Worm (Caenorhabditis elegans) whole organism, L2 larva: Measurements from ENCODE around the gene C46F11.6.

Source experiments
- C34F6.9 ChIP-seq: fragments of 150-350 bp; optimal IDR thresholded peaks from 2 replicates; lab custom pipeline; 2014; ENCODE audit warnings: missing biosample characterization, missing genetic modification characterization
- F13H6.1 ChIP-seq: sonication (generic microtip); optimal IDR thresholded peaks from 2 replicates; lab custom pipeline; 2016; ENCODE audit warnings: missing genetic modification characterization, missing compliant biosample characterization
- Y55F3AM.14 ChIP-seq: fragments of 200-800 bp; sonication (Bioruptor generic); optimal IDR thresholded peaks from 2 replicates; lab custom pipeline; 2018; ENCODE audit warnings: mild to moderate bottlenecking, missing genetic modification characterization, missing compliant biosample characterization
- alr-1 ChIP-seq: fragments of 150-350 bp; optimal IDR thresholded peaks from 2 replicates; lab custom pipeline; 2014; ENCODE audit warnings: missing biosample characterization, missing genetic modification characterization
- aly-2 ChIP-seq: fragments of 150-350 bp; optimal IDR thresholded peaks from 2 replicates; lab custom pipeline; 2014; ENCODE audit warnings: missing biosample characterization, missing genetic modification characterization
- ama-1 ChIP-seq: fragments of 150-350 bp; optimal IDR thresholded peaks from 2 replicates; lab custom pipeline; 2018; ENCODE audit warnings: inconsistent platforms
- blmp-1 ChIP-seq: sonication (generic microtip); optimal IDR thresholded peaks from 2 replicates; lab custom pipeline; 2017; ENCODE audit warnings: missing genetic modification characterization, mild to moderate bottlenecking, missing compliant biosample characterization, antibody characterized with exemption, moderate library complexity; ENCODE audit not compliant: insufficient read depth
- ceh-16 ChIP-seq: fragments of 150-350 bp; optimal IDR thresholded peaks from 2 replicates; lab custom pipeline; 2014; ENCODE audit warnings: missing biosample characterization, missing genetic modification characterization
- dmd-4 ChIP-seq: sonication (generic microtip); optimal IDR thresholded peaks from 2 replicates; lab custom pipeline; 2017; ENCODE audit warnings: missing biosample characterization, missing genetic modification characterization
- egl-27 ChIP-seq: sonication (generic microtip); optimal IDR thresholded peaks from 3 replicates; lab custom pipeline; 2017; ENCODE audit warnings: missing biosample characterization, missing genetic modification reagents, missing genetic modification characterization
- fos-1 ChIP-seq: fragments of 150-350 bp; optimal IDR thresholded peaks from 2 replicates; lab custom pipeline; 2014; ENCODE audit warnings: missing biosample characterization, missing genetic modification characterization
- gmeb-1 ChIP-seq: fragments of 150-350 bp; optimal IDR thresholded peaks from 2 replicates; lab custom pipeline; 2014; ENCODE audit warnings: missing biosample characterization, missing genetic modification characterization
- lin-11 ChIP-seq: fragments of 150-350 bp; sonication (generic microtip); optimal IDR thresholded peaks from 2 replicates; lab custom pipeline; 2014; ENCODE audit warnings: missing biosample characterization, missing genetic modification characterization, inconsistent platforms, mixed read lengths
- lin-13 ChIP-seq: fragments of 150-350 bp; optimal IDR thresholded peaks from 2 replicates; lab custom pipeline; 2014; ENCODE audit warnings: missing biosample characterization, missing genetic modification reagents, missing genetic modification characterization
- lin-39 ChIP-seq: fragments of 150-350 bp; optimal IDR thresholded peaks from 2 replicates; lab custom pipeline; 2014; ENCODE audit warnings: missing biosample characterization, missing genetic modification reagents, missing genetic modification characterization
- lsy-2 ChIP-seq, 2 experiments: fragments of 150-350 bp in 1 of 2; sonication (generic microtip) in 1 of 2; optimal IDR thresholded peaks; 2 replicates each; lab custom pipeline; 2014 to 2017; ENCODE audit warnings: missing biosample characterization in 2 of 2, missing genetic modification characterization in 2 of 2
- nhr-129 ChIP-seq: fragments of 150-350 bp; optimal IDR thresholded peaks from 2 replicates; lab custom pipeline; 2014; ENCODE audit warnings: missing biosample characterization, missing genetic modification characterization
- nhr-21 ChIP-seq: fragments of 150-350 bp; optimal IDR thresholded peaks from 2 replicates; lab custom pipeline; 2014; ENCODE audit warnings: missing biosample characterization, missing genetic modification characterization
- nhr-25 ChIP-seq: fragments of 150-350 bp; sonication (generic microtip); optimal IDR thresholded peaks from 3 replicates; lab custom pipeline; 2014; ENCODE audit warnings: missing biosample characterization, missing genetic modification characterization
- nhr-6 ChIP-seq: fragments of 150-350 bp; optimal IDR thresholded peaks from 2 replicates; lab custom pipeline; 2014; ENCODE audit warnings: missing biosample characterization, missing genetic modification characterization
- peb-1 ChIP-seq: fragments of 150-350 bp; optimal IDR thresholded peaks from 2 replicates; lab custom pipeline; 2014; ENCODE audit warnings: missing biosample characterization, missing genetic modification characterization
- sem-4 ChIP-seq: fragments of 150-350 bp; optimal IDR thresholded peaks from 2 replicates; lab custom pipeline; 2014; ENCODE audit warnings: missing biosample characterization, missing genetic modification reagents, missing genetic modification characterization
- skn-1 ChIP-seq: sonication (generic microtip); optimal IDR thresholded peaks from 2 replicates; lab custom pipeline; 2017; ENCODE audit warnings: missing biosample characterization, missing genetic modification characterization
- sma-3 ChIP-seq: sonication (generic microtip); optimal IDR thresholded peaks from 2 replicates; lab custom pipeline; 2016; ENCODE audit warnings: missing genetic modification reagents, missing genetic modification characterization, missing compliant biosample characterization
- sma-9 ChIP-seq, 2 experiments: fragments of 150-350 bp in 1 of 2; sonication (generic microtip) in 1 of 2; optimal IDR thresholded peaks; 2 replicates each; lab custom pipeline; 2014 to 2016; ENCODE audit warnings: missing genetic modification characterization in 2 of 2, mild to moderate bottlenecking in 1 of 2, missing biosample characterization in 1 of 2, missing compliant biosample characterization in 1 of 2, missing genetic modification reagents in 1 of 2, moderate library complexity in 1 of 2
- unc-39 ChIP-seq: fragments of 150-350 bp; optimal IDR thresholded peaks from 2 replicates; lab custom pipeline; 2014; ENCODE audit warnings: missing biosample characterization, missing genetic modification characterization
- unc-55 ChIP-seq: fragments of 150-350 bp; sonication (generic microtip); optimal IDR thresholded peaks from 3 replicates; lab custom pipeline; 2014; ENCODE audit warnings: missing biosample characterization, missing genetic modification reagents, missing genetic modification characterization
- zag-1 ChIP-seq: fragments of 150-350 bp; optimal IDR thresholded peaks from 2 replicates; lab custom pipeline; 2014; ENCODE audit warnings: missing biosample characterization, missing genetic modification characterization
- ztf-1 ChIP-seq: fragments of 200-800 bp; sonication (Bioruptor generic); conservative IDR thresholded peaks from 2 replicates; pipeline ENCODE4 v1.3.6; 2022; ENCODE audit warnings: missing genetic modification characterization, missing compliant biosample characterization
- ztf-11 ChIP-seq: sonication (generic microtip); optimal IDR thresholded peaks from 2 replicates; lab custom pipeline; 2017; ENCODE audit warnings: missing biosample characterization, missing genetic modification characterization
- ztf-4 ChIP-seq: fragments of 150-350 bp; optimal IDR thresholded peaks from 2 replicates; lab custom pipeline; 2014; ENCODE audit warnings: missing biosample characterization, missing genetic modification characterization

The C46F11.6 gene

ce11 chrIII:3664224-3664623, 6.0 kb downstream of the C46F11.6 start, which contains the start of gene C46F11.4 (continued):
- TF ChIP-seq sma-3 (GFP tag; lab: Kevin White, UChicago): peak; percentile 47
- TF ChIP-seq ztf-1 (GFP tag; lab: Robert Waterston, UW): no peak
- TF ChIP-seq unc-55 (GFP tag; lab: Kevin White, UChicago): peak; percentile 47
- TF ChIP-seq egl-27: no peak
- peak; percentile 30 for TF ChIP-seq C34F6.9
- no peak for TF ChIP-seq alr-1 (tag; lab: Kevin White, UChicago)

ce11 chrIII:3657479-3657878, 12.8 kb downstream of the C46F11.6 start, which contains the start of gene C46F11.5:
TSS of gene C46F11.5 (minus strand) at chrIII:3657606.
- TF ChIP-seq nhr-21 (tag; lab: Kevin White, UChicago) (peak; percentile 7), lsy-2 (tag; optimal IDR thresholded peaks at IDR 0.05; lab: Kevin White, UChicago) (peak in 1 of 2 experiments; percentile 1), C34F6.9 (peak; percentile 6), nhr-6 (tag; lab: Kevin White, UChicago) (no peak), sma-3 (GFP tag; lab: Kevin White, UChicago) (no peak)

ce11 chrIII:3652964-3653363, 17.3 kb downstream of the C46F11.6 start:
- no peak for TF ChIP-seq sma-9 (GFP tag; optimal IDR thresholded peaks at IDR 0.05; lab: Kevin White, UChicago)
- TF ChIP-seq sma-9 (tag; optimal IDR thresholded peaks at IDR 0.05; lab: Kevin White, UChicago): no peak
- TF ChIP-seq blmp-1 (tag; lab: Kevin White, UChicago): no peak
- no peak for TF ChIP-seq unc-39 (tag; lab: Kevin White, UChicago)
- no peak for TF ChIP-seq skn-1
- no peak for TF ChIP-seq lin-39 (tag; lab: Kevin White, UChicago)
- no peak for TF ChIP-seq ztf-11 (tag; lab: Kevin White, UChicago)

ce11 chrIII:3652427-3652826, 17.8 kb downstream of the C46F11.6 start:
- TF ChIP-seq nhr-129 (no peak), ztf-4 (tag; lab: Kevin White, UChicago) (no peak), peb-1 (tag; lab: Kevin White, UChicago) (no peak), alr-1 (tag; lab: Kevin White, UChicago) (no peak), zag-1 (tag; lab: Kevin White, UChicago) (no peak), dmd-4 (no peak), Y55F3AM.14 (no peak), lsy-2 (tag; optimal IDR thresholded peaks at IDR 0.05; lab: Kevin White, UChicago) (no peak), blmp-1 (tag; lab: Kevin White, UChicago) (no peak)

- TF ChIP-seq lin-39 (tag; lab: Kevin White, UChicago) (no peak), lsy-2 (tag; optimal IDR thresholded peaks at IDR 0.05; lab: Kevin White, UChicago) (peak; percentile 24 to 74), ama-1 (peak; percentile 34), fos-1 (tag; lab: Kevin White, UChicago) (peak; percentile 13), sem-4 (peak; percentile 6), lin-13 (GFP tag; lab: Kevin White, UChicago) (peak; percentile 64), nhr-129 (peak; percentile 61), sma-9 (GFP tag; optimal IDR thresholded peaks at IDR 0.05; lab: Kevin White, UChicago) (peak; percentile 61), sma-9 (tag; optimal IDR thresholded peaks at IDR 0.05; lab: Kevin White, UChicago) (no peak), unc-39 (tag; lab: Kevin White, UChicago) (no peak), Y55F3AM.14 (no peak), skn-1 (peak; percentile 37), gmeb-1 (peak; percentile 79), F13H6.1 (tag; lab: Kevin White, UChicago) (peak; percentile 18), C34F6.9 (peak; percentile 48), ceh-16 (tag; lab: Kevin White, UChicago) (no peak), lin-11 (tag; lab: Kevin White, UChicago) (peak; percentile 57), unc-55 (GFP tag; lab: Kevin White, UChicago) (peak; percentile 71), egl-27 (no peak)
Observed at ce11 chrIII:3650677-3651315, 19.4 kb downstream of the C46F11.6 start, which contains the start of the genes madf-8 and gsr-1. TSS of gene madf-8 (minus strand) at chrIII:3650832. TSS of gene gsr-1 (plus strand) at chrIII:3650907.

- TF ChIP-seq nhr-25 (tag; lab: Kevin White, UChicago) (peak; percentile 7), aly-2 (tag; lab: Kevin White, UChicago) (no peak), sma-3 (GFP tag; lab: Kevin White, UChicago) (peak; percentile 22), fos-1 (tag; lab: Kevin White, UChicago) (peak; percentile 35)
Observed at ce11 chrIII:3650266-3650665, 20.0 kb downstream of the C46F11.6 start.
